Worm (Caenorhabditis elegans) whole organism, early embryonic: ENCODE measurements around the gene srtx-1.
A peak's percentile ranks its signal among the peaks of the same experiment; 100 is the strongest.
"Not testable (repeated sequence)": the region's sequence is repeated elsewhere in the genome, so short reads cannot be mapped to it uniquely, and the experiment has no call there.

ENCODE experiments used
- B0310.2 ChIP-seq: sonication (generic microtip); optimal IDR thresholded peaks from 2 replicates; lab custom pipeline; 2016; ENCODE audit warnings: mild to moderate bottlenecking, missing genetic modification characterization, missing compliant biosample characterization
- F13C5.2 ChIP-seq: sonication (generic microtip); optimal IDR thresholded peaks from 2 replicates; lab custom pipeline; 2017; ENCODE audit warnings: mild to moderate bottlenecking, missing genetic modification characterization, inconsistent platforms, missing compliant biosample characterization
- aly-1 ChIP-seq: sonication (generic microtip); optimal IDR thresholded peaks from 2 replicates; lab custom pipeline; 2016; ENCODE audit warnings: missing genetic modification characterization, missing compliant biosample characterization
- ama-1 ChIP-seq: fragments of 150-350 bp; optimal IDR thresholded peaks from 2 replicates; lab custom pipeline; 2014
- ceh-13 ChIP-seq: fragments of 200-800 bp; sonication (Bioruptor generic); optimal IDR thresholded peaks from 2 replicates; lab custom pipeline; 2018; ENCODE audit warnings: mild to moderate bottlenecking, missing genetic modification characterization, missing compliant biosample characterization
- ets-7 ChIP-seq: sonication (generic microtip); optimal IDR thresholded peaks from 2 replicates; lab custom pipeline; 2016; ENCODE audit warnings: missing genotype, missing genetic modification characterization, missing compliant biosample characterization
- flt-1 ChIP-seq: fragments of 200-800 bp; sonication (Bioruptor generic); IDR thresholded peaks from 2 replicates; pipeline ENCODE4 v1.3.6; 2022; ENCODE audit warnings: missing genetic modification characterization, missing compliant biosample characterization
- hmbx-1 ChIP-seq: sonication (generic microtip); optimal IDR thresholded peaks from 2 replicates; lab custom pipeline; 2016; ENCODE audit warnings: mild to moderate bottlenecking, missing genetic modification characterization, missing compliant biosample characterization
- hmg-4 ChIP-seq: fragments of 200-800 bp; sonication (Bioruptor generic); optimal IDR thresholded peaks from 2 replicates; lab custom pipeline; 2018; ENCODE audit warnings: mild to moderate bottlenecking, missing genetic modification characterization, missing compliant biosample characterization
- pes-1 ChIP-seq: fragments of 200-800 bp; sonication (Bioruptor generic); IDR thresholded peaks from 2 replicates; pipeline ENCODE4 v1.3.6; 2022; ENCODE audit warnings: missing genetic modification reagents, missing genetic modification characterization, missing compliant biosample characterization
- sea-1 ChIP-seq: fragments of 200-800 bp; sonication (Bioruptor generic); conservative IDR thresholded peaks from 2 replicates; pipeline ENCODE4 v1.3.6; 2022; ENCODE audit warnings: missing genetic modification characterization, missing compliant biosample characterization
- tbx-37 ChIP-seq: fragments of 200-800 bp; sonication (Bioruptor generic); conservative IDR thresholded peaks from 2 replicates; pipeline ENCODE4 v1.3.6; 2022; ENCODE audit warnings: missing genetic modification reagents, missing genetic modification characterization, missing compliant biosample characterization
- tra-4 ChIP-seq: sonication (generic microtip); optimal IDR thresholded peaks from 2 replicates; lab custom pipeline; 2017; ENCODE audit warnings: missing genetic modification characterization, missing compliant biosample characterization

ce11 chrIV:7440985-7441384, 20.0 kb downstream of the srtx-1 start:
- TF ChIP-seq ets-7 (tag; lab: Kevin White, UChicago); ceh-13 (GFP tag; lab: Kevin White, UChicago); ama-1 (lab: Kevin White, UChicago); tra-4; aly-1 (tag; lab: Kevin White, UChicago); hmg-4; F13C5.2 (tag; lab: Kevin White, UChicago); sea-1 (GFP tag; lab: Robert Waterston, UW); hmbx-1 (tag; lab: Kevin White, UChicago); B0310.2 (tag; lab: Kevin White, UChicago); tbx-37 (GFP tag; lab: Robert Waterston, UW): not testable (repeated sequence)
- TF ChIP-seq flt-1 (GFP tag; lab: Robert Waterston, UW): peak; percentile 33; the same call in 1 of the 2 replicates
- peak; percentile 53 for TF ChIP-seq pes-1 (GFP tag; lab: Robert Waterston, UW)
